Fruit fly (Drosophila melanogaster) whole organism, embryonic: Measurements from ENCODE around the gene Rpn9.
A peak's percentile ranks its signal among the peaks of the same experiment; 100 is the strongest.

Experiments
- CG10431 ChIP-seq: fragments of 200-800 bp; sonication (Bioruptor generic); optimal IDR thresholded peaks from 3 replicates; lab custom pipeline; 2018; ENCODE audit warnings: missing biosample characterization, mild to moderate bottlenecking, missing genetic modification characterization
- CG10565 ChIP-seq: fragments of 200-800 bp; sonication (Bioruptor generic); optimal IDR thresholded peaks from 3 replicates; lab custom pipeline; 2016; ENCODE audit warnings: missing biosample characterization, mild to moderate bottlenecking, missing genetic modification characterization
- CG11696 ChIP-seq: fragments of 200-800 bp; sonication (Bioruptor generic); IDR thresholded peaks from 2 replicates; pipeline ENCODE4 v1.3.6; 2022; ENCODE audit warnings: missing biosample characterization, missing genetic modification characterization
- CG12071 ChIP-seq: fragments of 200-800 bp; sonication (Bioruptor generic); optimal IDR thresholded peaks from 3 replicates; lab custom pipeline; 2018; ENCODE audit warnings: missing biosample characterization, mild to moderate bottlenecking, missing genetic modification characterization
- CG12155 ChIP-seq: fragments of 200-800 bp; sonication (Bioruptor generic); optimal IDR thresholded peaks from 3 replicates; lab custom pipeline; 2016; ENCODE audit warnings: missing biosample characterization, missing genetic modification characterization
- CG15479 ChIP-seq: fragments of 200-800 bp; sonication (Bioruptor generic); optimal IDR thresholded peaks from 3 replicates; lab custom pipeline; 2019; ENCODE audit warnings: missing biosample characterization, mild to moderate bottlenecking, missing genetic modification characterization, moderate library complexity
- CG1647 ChIP-seq: fragments of 200-800 bp; sonication (Bioruptor generic); optimal IDR thresholded peaks from 3 replicates; lab custom pipeline; 2016; ENCODE audit warnings: missing biosample characterization, missing genetic modification characterization
- CG17568 ChIP-seq: fragments of 200-800 bp; sonication (Bioruptor generic); optimal IDR thresholded peaks from 2 replicates; lab custom pipeline; 2018; ENCODE audit warnings: missing biosample characterization, mild to moderate bottlenecking, missing genetic modification characterization, moderate library complexity
- CG31388 ChIP-seq: fragments of 200-800 bp; sonication (Bioruptor generic); optimal IDR thresholded peaks from 2 replicates; lab custom pipeline; 2016; ENCODE audit warnings: missing biosample characterization, missing genetic modification characterization
- CG32532 ChIP-seq: fragments of 200-800 bp; sonication (Bioruptor generic); IDR thresholded peaks from 2 replicates; pipeline ENCODE4 v1.3.6; 2022; ENCODE audit warnings: missing biosample characterization, missing genetic modification characterization
- CG3281 ChIP-seq: fragments of 200-800 bp; sonication (Bioruptor generic); optimal IDR thresholded peaks from 3 replicates; lab custom pipeline; 2017; ENCODE audit warnings: missing biosample characterization, mild to moderate bottlenecking, missing genetic modification characterization
- CG3407 ChIP-seq: fragments of 200-800 bp; sonication (Bioruptor generic); optimal IDR thresholded peaks from 2 replicates; lab custom pipeline; 2018; ENCODE audit warnings: missing biosample characterization, mild to moderate bottlenecking, missing genetic modification characterization
- CG34376 ChIP-seq: fragments of 200-800 bp; sonication (Bioruptor generic); optimal IDR thresholded peaks from 2 replicates; lab custom pipeline; 2018; ENCODE audit warnings: missing biosample characterization, mild to moderate bottlenecking, missing genetic modification characterization
- CG4617 ChIP-seq: fragments of 200-800 bp; sonication (Bioruptor generic); optimal IDR thresholded peaks from 3 replicates; lab custom pipeline; 2016; ENCODE audit warnings: missing biosample characterization, missing genetic modification characterization, borderline replicate concordance
- CG8281 ChIP-seq: fragments of 200-800 bp; sonication (Bioruptor generic); optimal IDR thresholded peaks from 2 replicates; lab custom pipeline; 2018; ENCODE audit warnings: missing biosample characterization, mild to moderate bottlenecking, missing genetic modification characterization, moderate library complexity
- CG9437 ChIP-seq: fragments of 200-800 bp; sonication (Bioruptor generic); optimal IDR thresholded peaks from 2 replicates; lab custom pipeline; 2018; ENCODE audit warnings: missing biosample characterization, mild to moderate bottlenecking, missing genetic modification characterization
- CG9817 ChIP-seq: fragments of 200-800 bp; sonication (Bioruptor generic); optimal IDR thresholded peaks from 2 replicates; lab custom pipeline; 2018; ENCODE audit warnings: missing biosample characterization, mild to moderate bottlenecking, missing genetic modification characterization, moderate library complexity
- Dip3 ChIP-seq: fragments of 200-800 bp; sonication (Bioruptor generic); optimal IDR thresholded peaks from 3 replicates; lab custom pipeline; 2016; ENCODE audit warnings: missing biosample characterization, missing genetic modification characterization
- Eip74EF ChIP-seq, 2 experiments: fragments of 200-800 bp in 1 of 2; fragments of >200 bp in 1 of 2; sonication (Bioruptor generic) in 1 of 2; optimal IDR thresholded peaks; 2 replicates each; lab custom pipeline; 2017 to 2019; ENCODE audit warnings: missing biosample characterization in 2 of 2, missing genetic modification characterization in 2 of 2, mild to moderate bottlenecking in 1 of 2, moderate library complexity in 1 of 2
- HLHmδ ChIP-seq: fragments of 200-800 bp; sonication (Bioruptor generic); optimal IDR thresholded peaks from 2 replicates; lab custom pipeline; 2018; ENCODE audit warnings: missing biosample characterization, mild to moderate bottlenecking, missing genetic modification characterization, moderate library complexity
- Hmx ChIP-seq: fragments of 200-800 bp; sonication (Bioruptor generic); optimal IDR thresholded peaks from 2 replicates; lab custom pipeline; 2016; ENCODE audit warnings: missing biosample characterization, missing genetic modification characterization
- Kr ChIP-seq: fragments of 200-800 bp; sonication (Bioruptor generic); optimal IDR thresholded peaks from 2 replicates; lab custom pipeline; 2017; ENCODE audit warnings: missing biosample characterization, mild to moderate bottlenecking, missing genetic modification characterization
- Mad ChIP-seq: fragments of 200-800 bp; sonication (Bioruptor generic); optimal IDR thresholded peaks from 2 replicates; lab custom pipeline; 2016; ENCODE audit warnings: missing biosample characterization, missing genetic modification characterization
- Med ChIP-seq: fragments of 200-800 bp; sonication (Bioruptor generic); peaks from one replicate; lab custom pipeline; 2016; ENCODE audit warnings: missing biosample characterization, missing genetic modification characterization, mild to moderate bottlenecking, inconsistent platforms, moderate library complexity
- Pdp1 ChIP-seq, 2 experiments: fragments of 200-800 bp; sonication (Bioruptor generic); optimal IDR thresholded peaks; 3 replicates each; lab custom pipeline; 2016; ENCODE audit warnings: missing biosample characterization in 2 of 2, missing genetic modification characterization in 2 of 2, mild to moderate bottlenecking in 1 of 2, moderate library complexity in 1 of 2
- Side ChIP-seq: fragments of 200-800 bp; sonication (Bioruptor generic); optimal IDR thresholded peaks from 2 replicates; lab custom pipeline; 2016; ENCODE audit warnings: missing biosample characterization, missing genetic modification characterization
- Sin3A ChIP-seq: fragments of >200 bp; optimal IDR thresholded peaks from 2 replicates; lab custom pipeline; 2018
- Vsx1 ChIP-seq: fragments of 200-800 bp; sonication (Bioruptor generic); optimal IDR thresholded peaks from 2 replicates; lab custom pipeline; 2017; ENCODE audit warnings: missing biosample characterization, mild to moderate bottlenecking, missing genetic modification characterization, missing genetic modification reagents
- ab ChIP-seq: fragments of 200-800 bp; sonication (Bioruptor generic); optimal IDR thresholded peaks from 2 replicates; lab custom pipeline; 2016; ENCODE audit warnings: missing biosample characterization, missing genetic modification characterization
- ara ChIP-seq: fragments of 200-800 bp; sonication (Bioruptor generic); IDR thresholded peaks from 2 replicates; pipeline ENCODE4 v1.3.6; 2022; ENCODE audit warnings: missing biosample characterization, missing genetic modification characterization
- croc ChIP-seq: fragments of 200-800 bp; sonication (Bioruptor generic); conservative IDR thresholded peaks from 3 replicates; pipeline ENCODE4 v1.3.6; 2022; ENCODE audit warnings: missing biosample characterization, missing genetic modification characterization
- dm ChIP-seq: fragments of 200-800 bp; sonication (Bioruptor generic); optimal IDR thresholded peaks from 3 replicates; lab custom pipeline; 2016; ENCODE audit warnings: missing biosample characterization, missing genetic modification characterization
- exex ChIP-seq: fragments of 200-800 bp; sonication (Bioruptor generic); optimal IDR thresholded peaks from 4 replicates; lab custom pipeline; 2018; ENCODE audit warnings: missing biosample characterization, mild to moderate bottlenecking, missing genetic modification characterization, moderate library complexity
- fd96Cb ChIP-seq: fragments of 200-800 bp; sonication (Bioruptor generic); optimal IDR thresholded peaks from 2 replicates; lab custom pipeline; 2018; ENCODE audit warnings: missing biosample characterization, mild to moderate bottlenecking, missing genetic modification characterization, moderate library complexity
- ftz-f1 ChIP-seq: fragments of 200-800 bp; sonication (Bioruptor generic); optimal IDR thresholded peaks from 2 replicates; lab custom pipeline; 2016; ENCODE audit warnings: missing biosample characterization, missing genetic modification characterization
- gsb ChIP-seq: fragments of 200-800 bp; sonication (Bioruptor generic); IDR thresholded peaks from 2 replicates; pipeline ENCODE4 v1.3.6; 2022; ENCODE audit warnings: missing biosample characterization, missing genetic modification characterization
- her ChIP-seq: fragments of 200-800 bp; sonication (Bioruptor generic); optimal IDR thresholded peaks from 2 replicates; lab custom pipeline; 2016; ENCODE audit warnings: missing biosample characterization, missing genetic modification characterization
- ken ChIP-seq: fragments of 200-800 bp; sonication (Bioruptor generic); IDR thresholded peaks from 3 replicates; pipeline ENCODE4 v1.3.6; 2022; ENCODE audit warnings: missing biosample characterization, missing genetic modification characterization
- kni ChIP-seq: fragments of 200-800 bp; sonication (Bioruptor generic); optimal IDR thresholded peaks from 3 replicates; lab custom pipeline; 2017; ENCODE audit warnings: mild to moderate bottlenecking, missing biosample characterization, missing genetic modification reagents, missing genetic modification characterization
- mam ChIP-seq: fragments of 200-800 bp; sonication (Bioruptor generic); optimal IDR thresholded peaks from 3 replicates; lab custom pipeline; 2016; ENCODE audit warnings: missing biosample characterization, missing genetic modification characterization
- peb ChIP-seq: fragments of 200-800 bp; sonication (Bioruptor generic); IDR thresholded peaks from 2 replicates; pipeline ENCODE4 v1.3.6; 2022; ENCODE audit warnings: missing biosample characterization, missing genetic modification characterization
- pita ChIP-seq: fragments of 200-800 bp; sonication (Bioruptor generic); optimal IDR thresholded peaks from 2 replicates; lab custom pipeline; 2017; ENCODE audit warnings: missing biosample characterization, mild to moderate bottlenecking, missing genetic modification characterization
- ranshi ChIP-seq: fragments of 200-800 bp; sonication (Bioruptor generic); IDR thresholded peaks from 2 replicates; pipeline ENCODE4 v1.3.6; 2022; ENCODE audit warnings: missing biosample characterization, missing genetic modification characterization
- sens ChIP-seq: fragments of 200-800 bp; sonication (Bioruptor generic); peaks from one replicate; lab custom pipeline; 2016; ENCODE audit warnings: missing biosample characterization, missing genetic modification characterization
- sens-2 ChIP-seq: fragments of 200-800 bp; sonication (Bioruptor generic); IDR thresholded peaks from 2 replicates; pipeline ENCODE4 v1.3.6; 2022; ENCODE audit warnings: missing biosample characterization, missing genetic modification characterization
- seq ChIP-seq: fragments of 200-800 bp; sonication (Bioruptor generic); IDR thresholded peaks from 2 replicates; pipeline ENCODE4 v1.3.6; 2022; ENCODE audit warnings: missing biosample characterization, missing genetic modification characterization
- slbo ChIP-seq: fragments of 200-800 bp; sonication (Bioruptor generic); IDR thresholded peaks from 2 replicates; pipeline ENCODE4 v1.3.6; 2022; ENCODE audit warnings: missing biosample characterization, missing genetic modification characterization
- tgo ChIP-seq: fragments of 200-800 bp; sonication (Bioruptor generic); IDR thresholded peaks from 3 replicates; pipeline ENCODE4 v1.3.6; 2022; ENCODE audit warnings: missing biosample characterization, missing genetic modification characterization
- toy ChIP-seq: fragments of 200-800 bp; sonication (Bioruptor generic); IDR thresholded peaks from 2 replicates; pipeline ENCODE4 v1.3.6; 2022; ENCODE audit warnings: missing biosample characterization, missing genetic modification characterization
- twi ChIP-seq: fragments of 200-800 bp; optimal IDR thresholded peaks from 2 replicates; lab custom pipeline; 2019; ENCODE audit warnings: missing biosample characterization, mild to moderate bottlenecking, missing genetic modification characterization, moderate library complexity
- usp ChIP-seq: fragments of >200 bp; optimal IDR thresholded peaks from 2 replicates; lab custom pipeline; 2017; ENCODE audit warnings: missing biosample characterization, missing genetic modification characterization
- vfl ChIP-seq: fragments of 200-800 bp; sonication (Bioruptor generic); optimal IDR thresholded peaks from 2 replicates; lab custom pipeline; 2016; ENCODE audit warnings: missing biosample characterization, missing genetic modification characterization

The Rpn9 gene

DNA sequence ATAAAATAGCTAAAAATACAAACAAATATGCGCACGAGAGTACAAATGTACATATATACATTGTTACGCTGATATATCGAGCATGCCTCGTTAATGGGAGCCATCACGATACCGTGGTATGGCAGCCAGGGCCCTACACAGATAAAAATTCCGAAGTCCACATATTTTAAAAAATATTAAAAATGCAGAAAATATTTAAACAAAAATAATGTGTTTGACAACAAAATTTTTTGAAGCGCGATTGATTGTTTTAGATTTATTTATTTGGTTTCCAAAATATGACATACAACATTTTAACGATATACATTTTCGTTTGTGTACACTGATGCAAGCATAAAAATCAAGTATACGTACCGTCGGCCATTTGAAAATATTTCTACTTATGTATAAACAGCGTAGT is 6.5 kb downstream of the Rpn9 start (continued):
- no peak for TF ChIP-seq Sin3A (lab: Kevin White, UChicago)
- peak; percentile 48 for TF ChIP-seq dm (GFP tag; lab: Kevin White, UChicago)
- no peak for TF ChIP-seq CG31388 (GFP tag; lab: Kevin White, UChicago)
- no peak for TF ChIP-seq ftz-f1 (GFP tag; lab: Kevin White, UChicago)
- TF ChIP-seq CG15479 (GFP tag; lab: Kevin White, UChicago) = no peak
- TF ChIP-seq CG3281 = peak; percentile 93
- peak; percentile 10 for TF ChIP-seq CG8281 (tag; lab: Kevin White, UChicago)
- TF ChIP-seq CG12071 (GFP tag; lab: Kevin White, UChicago) = peak; percentile 60
- peak; percentile 59 for TF ChIP-seq CG11696
- peak; percentile 73 for TF ChIP-seq ranshi (GFP tag; lab: Robert Waterston, UW)
- TF ChIP-seq Hmx (GFP tag; lab: Kevin White, UChicago) = peak; percentile 66
- peak in 1 of 2 experiments; percentile 50 for TF ChIP-seq Eip74EF (GFP tag; optimal IDR thresholded peaks at IDR 0.05; lab: Kevin White, UChicago)
- TF ChIP-seq toy (GFP tag; lab: Robert Waterston, UW) = peak; percentile 59
- peak; percentile 75 for TF ChIP-seq gsb (GFP tag; lab: Robert Waterston, UW)
- TF ChIP-seq pita = no peak
- peak; percentile 49 for TF ChIP-seq fd96Cb (tag; lab: Kevin White, UChicago)
- no peak for TF ChIP-seq usp (GFP tag; lab: Kevin White, UChicago)
- TF ChIP-seq Kr = no peak
- peak; percentile 93 for TF ChIP-seq CG32532 (GFP tag; lab: Robert Waterston, UW)
- peak; percentile 35 for TF ChIP-seq Vsx1 (GFP tag; lab: Kevin White, UChicago)
- peak; percentile 54 for TF ChIP-seq exex (tag; lab: Kevin White, UChicago)
- TF ChIP-seq ara (GFP tag; lab: Robert Waterston, UW) = 0 out of 2 replicates have a peak, but pooled peaks have one; percentile 35
- TF ChIP-seq CG3407 = no peak
- peak; percentile 23 for TF ChIP-seq CG9437 (GFP tag; lab: Kevin White, UChicago)
- no peak for TF ChIP-seq twi
- TF ChIP-seq CG10431 = no peak
- peak; percentile 25 for TF ChIP-seq CG17568
- TF ChIP-seq slbo = peak; percentile 92
- peak; percentile 67 to 74 for TF ChIP-seq Pdp1 (GFP tag; optimal IDR thresholded peaks at IDR 0.05; lab: Kevin White, UChicago)
- TF ChIP-seq tgo (GFP tag; lab: Robert Waterston, UW) = peak; percentile 82
- peak; percentile 28; the same call in 2 of the 3 replicates for TF ChIP-seq croc (GFP tag; lab: Robert Waterston, UW)
- no peak for TF ChIP-seq ab (GFP tag; lab: Kevin White, UChicago)
- no peak for TF ChIP-seq HLHmδ (GFP tag; lab: Kevin White, UChicago)
- peak; percentile 56 for TF ChIP-seq her (GFP tag; lab: Kevin White, UChicago)
- peak; percentile 80 for TF ChIP-seq seq (GFP tag; lab: Robert Waterston, UW)
- no peak for TF ChIP-seq CG10565 (GFP tag; lab: Kevin White, UChicago)
- peak; percentile 81 for TF ChIP-seq vfl (GFP tag; lab: Kevin White, UChicago)
- no peak for TF ChIP-seq kni
- TF ChIP-seq sens (GFP tag; lab: Kevin White, UChicago) = peak; percentile 87
- TF ChIP-seq CG34376 = no peak
- TF ChIP-seq Mad (GFP tag; lab: Kevin White, UChicago) = peak; percentile 49
- peak; percentile 69 for TF ChIP-seq CG9817 (tag; lab: Kevin White, UChicago)
- TF ChIP-seq mam (GFP tag; lab: Kevin White, UChicago) = peak; percentile 85
- peak; percentile 73 for TF ChIP-seq Side (GFP tag; lab: Kevin White, UChicago)
- no peak for TF ChIP-seq sens-2 (GFP tag; lab: Robert Waterston, UW)
- peak; percentile 84 for TF ChIP-seq CG12155 (GFP tag; lab: Kevin White, UChicago)
- TF ChIP-seq CG1647 (GFP tag; lab: Kevin White, UChicago) = peak; percentile 65
- peak; percentile 16 for TF ChIP-seq CG4617 (GFP tag; lab: Kevin White, UChicago)
- TF ChIP-seq Dip3 (GFP tag; lab: Kevin White, UChicago) = peak; percentile 85
- TF ChIP-seq ken = peak; percentile 64; the same call in 1 of the 3 replicates
- peak; percentile 95 for TF ChIP-seq Med (GFP tag; lab: Kevin White, UChicago)
- no peak for TF ChIP-seq peb (GFP tag; lab: Robert Waterston, UW)
